Fruit fly (Drosophila melanogaster) whole organism, embryonic: Measurements from ENCODE around the gene nonC.

ENCODE experiments used
- CG10462 ChIP-seq: fragments of 200-800 bp; sonication (Bioruptor generic); optimal IDR thresholded peaks from 2 replicates; lab custom pipeline; 2016; ENCODE audit warnings: missing biosample characterization, missing genetic modification characterization
- CG11398 ChIP-seq: fragments of 200-800 bp; sonication (Bioruptor generic); optimal IDR thresholded peaks from 2 replicates; lab custom pipeline; 2016; ENCODE audit warnings: missing biosample characterization, missing genetic modification characterization
- CG1233 ChIP-seq: fragments of 200-800 bp; sonication (Bioruptor generic); optimal IDR thresholded peaks from 4 replicates; lab custom pipeline; 2018; ENCODE audit warnings: missing biosample characterization, mild to moderate bottlenecking, missing genetic modification characterization
- CG14667 ChIP-seq: fragments of 200-800 bp; sonication (Bioruptor generic); IDR thresholded peaks from 2 replicates; pipeline ENCODE4 v1.3.6; 2022; ENCODE audit warnings: missing biosample characterization, missing genetic modification characterization
- CG14860 ChIP-seq: fragments of 200-800 bp; sonication (Bioruptor generic); IDR thresholded peaks from 3 replicates; pipeline ENCODE4 v1.3.6; 2022; ENCODE audit warnings: missing biosample characterization, missing genetic modification characterization; ENCODE audit not compliant: partially characterized antibody
- CG1603 ChIP-seq: fragments of 200-800 bp; sonication (Bioruptor generic); optimal IDR thresholded peaks from 2 replicates; lab custom pipeline; 2019; ENCODE audit warnings: missing biosample characterization, mild to moderate bottlenecking, missing genetic modification characterization, moderate library complexity
- CG17361 ChIP-seq: fragments of 200-800 bp; sonication (Bioruptor generic); IDR thresholded peaks from 3 replicates; pipeline ENCODE4 v1.3.6; 2022; ENCODE audit warnings: missing biosample characterization, missing genetic modification characterization
- CG17568 ChIP-seq: fragments of 200-800 bp; sonication (Bioruptor generic); optimal IDR thresholded peaks from 2 replicates; lab custom pipeline; 2018; ENCODE audit warnings: missing biosample characterization, mild to moderate bottlenecking, missing genetic modification characterization, moderate library complexity
- CG2712 ChIP-seq: fragments of 200-800 bp; optimal IDR thresholded peaks from 3 replicates; lab custom pipeline; 2019; ENCODE audit warnings: missing biosample characterization, mild to moderate bottlenecking, missing genetic modification characterization, moderate library complexity
- CG3163 ChIP-seq: fragments of 200-800 bp; sonication (Bioruptor generic); optimal IDR thresholded peaks from 3 replicates; lab custom pipeline; 2016; ENCODE audit warnings: missing biosample characterization, missing genetic modification characterization
- CG32532 ChIP-seq: fragments of 200-800 bp; sonication (Bioruptor generic); IDR thresholded peaks from 2 replicates; pipeline ENCODE4 v1.3.6; 2022; ENCODE audit warnings: missing biosample characterization, missing genetic modification characterization
- CG32772 ChIP-seq: fragments of 200-800 bp; sonication (Bioruptor generic); IDR thresholded peaks from 2 replicates; pipeline ENCODE4 v1.3.6; 2022; ENCODE audit warnings: missing biosample characterization, missing genetic modification characterization
- CG3847 ChIP-seq: fragments of 200-800 bp; sonication (Bioruptor generic); IDR thresholded peaks from 2 replicates; pipeline ENCODE4 v1.3.6; 2022; ENCODE audit warnings: missing biosample characterization, missing genetic modification characterization
- CG42726 ChIP-seq: fragments of 200-800 bp; sonication (Bioruptor generic); IDR thresholded peaks from 2 replicates; pipeline ENCODE4 v1.3.6; 2022; ENCODE audit warnings: missing biosample characterization, missing genetic modification characterization; ENCODE audit not compliant: partially characterized antibody
- CG4328 ChIP-seq: fragments of 200-800 bp; sonication (Bioruptor generic); optimal IDR thresholded peaks from 3 replicates; lab custom pipeline; 2017; ENCODE audit warnings: missing biosample characterization, missing genetic modification reagents, missing genetic modification characterization
- CG6683 ChIP-seq: fragments of 200-800 bp; sonication (Bioruptor generic); optimal IDR thresholded peaks from 2 replicates; lab custom pipeline; 2017; ENCODE audit warnings: missing biosample characterization, mild to moderate bottlenecking, missing genetic modification characterization, missing genetic modification reagents
- CG7963 ChIP-seq: fragments of 200-800 bp; sonication (Bioruptor generic); IDR thresholded peaks from 3 replicates; pipeline ENCODE4 v1.3.6; 2022; ENCODE audit warnings: missing biosample characterization, missing genetic modification characterization; ENCODE audit not compliant: partially characterized antibody
- CG8388 ChIP-seq: fragments of 200-800 bp; sonication (Bioruptor generic); optimal IDR thresholded peaks from 2 replicates; lab custom pipeline; 2019; ENCODE audit warnings: missing biosample characterization, mild to moderate bottlenecking, missing genetic modification characterization, moderate library complexity
- CG9215 ChIP-seq: fragments of 200-800 bp; sonication (Bioruptor generic); IDR thresholded peaks from 2 replicates; pipeline ENCODE4 v1.3.6; 2022; ENCODE audit warnings: missing biosample characterization, missing genetic modification characterization
- D ChIP-seq, 2 experiments: fragments of 200-800 bp in 1 of 2; fragments of >200 bp in 1 of 2; sonication (Bioruptor generic) in 1 of 2; optimal IDR thresholded peaks; 2 replicates in 1 of 2; 3 replicates in 1 of 2; lab custom pipeline; 2017; ENCODE audit warnings: mild to moderate bottlenecking in 1 of 2, missing biosample characterization in 1 of 2, missing genetic modification characterization in 1 of 2, missing genetic modification reagents in 1 of 2
- D19A ChIP-seq: fragments of 200-800 bp; optimal IDR thresholded peaks from 3 replicates; lab custom pipeline; 2019; ENCODE audit warnings: missing biosample characterization, mild to moderate bottlenecking, missing genetic modification characterization, moderate library complexity
- Ets65A ChIP-seq: fragments of 200-800 bp; sonication (Bioruptor generic); peaks from one replicate; lab custom pipeline; 2016; ENCODE audit warnings: missing biosample characterization, missing genetic modification characterization
- HHEX ChIP-seq: fragments of 200-800 bp; sonication (Bioruptor generic); optimal IDR thresholded peaks from 3 replicates; lab custom pipeline; 2017; ENCODE audit warnings: missing biosample characterization, mild to moderate bottlenecking, missing genetic modification characterization, missing genetic modification reagents
- Hmr ChIP-seq: fragments of 200-800 bp; sonication (Bioruptor generic); optimal IDR thresholded peaks from 3 replicates; lab custom pipeline; 2017; ENCODE audit warnings: mild to moderate bottlenecking, missing biosample characterization, missing genetic modification reagents, missing genetic modification characterization
- Hr78 ChIP-seq, 2 experiments: fragments of 200-800 bp in 1 of 2; fragments of >200 bp in 1 of 2; sonication (Bioruptor generic) in 1 of 2; optimal IDR thresholded peaks; 2 replicates each; lab custom pipeline; 2017 to 2019; ENCODE audit warnings: missing biosample characterization in 2 of 2, missing genetic modification characterization in 2 of 2, mild to moderate bottlenecking in 1 of 2, moderate library complexity in 1 of 2
- Hsf ChIP-seq: fragments of 200-800 bp; sonication (Bioruptor generic); optimal IDR thresholded peaks from 3 replicates; lab custom pipeline; 2016; ENCODE audit warnings: missing biosample characterization, missing genetic modification characterization
- Jarid2 ChIP-seq: fragments of 200-800 bp; sonication (Bioruptor generic); optimal IDR thresholded peaks from 3 replicates; lab custom pipeline; 2017; ENCODE audit warnings: mild to moderate bottlenecking, missing biosample characterization, missing genetic modification reagents, missing genetic modification characterization
- Trl ChIP-seq, 3 experiments: fragments of >200 bp in 2 of 3; fragments of 200-800 bp in 1 of 3; sonication (Bioruptor generic) in 1 of 3; optimal IDR thresholded peaks; 2 replicates in 1 of 3; 3 replicates in 2 of 3; lab custom pipeline; 2016 to 2017; ENCODE audit warnings: missing biosample characterization in 1 of 3, missing genetic modification characterization in 1 of 3
- bowl ChIP-seq: fragments of 200-800 bp; sonication (Bioruptor generic); IDR thresholded peaks from 2 replicates; pipeline ENCODE4 v1.3.6; 2022; ENCODE audit warnings: missing biosample characterization, missing genetic modification characterization
- crol ChIP-seq: fragments of 200-800 bp; sonication (Bioruptor generic); IDR thresholded peaks from 2 replicates; pipeline ENCODE4 v1.3.6; 2022; ENCODE audit warnings: missing biosample characterization, missing genetic modification characterization
- cwo ChIP-seq: fragments of 200-800 bp; sonication (Bioruptor generic); optimal IDR thresholded peaks from 3 replicates; lab custom pipeline; 2017; ENCODE audit warnings: missing biosample characterization, missing genetic modification characterization, mild to moderate bottlenecking, moderate library complexity, missing genetic modification reagents
- da ChIP-seq: fragments of 200-800 bp; sonication (Bioruptor generic); optimal IDR thresholded peaks from 2 replicates; lab custom pipeline; 2016; ENCODE audit warnings: missing biosample characterization, missing genetic modification characterization
- dpn ChIP-seq, 2 experiments: fragments of 200-800 bp; sonication (Bioruptor generic); optimal IDR thresholded peaks; 3 replicates each; lab custom pipeline; 2016; ENCODE audit warnings: missing biosample characterization in 2 of 2, missing genetic modification characterization in 2 of 2
- gcm ChIP-seq: fragments of 200-800 bp; sonication (Bioruptor generic); optimal IDR thresholded peaks from 2 replicates; lab custom pipeline; 2019; ENCODE audit warnings: missing biosample characterization, mild to moderate bottlenecking, missing genetic modification characterization, moderate library complexity
- gem ChIP-seq: fragments of 200-800 bp; sonication (Bioruptor generic); optimal IDR thresholded peaks from 2 replicates; lab custom pipeline; 2019; ENCODE audit warnings: missing biosample characterization, mild to moderate bottlenecking, missing genetic modification characterization, moderate library complexity
- lbe ChIP-seq: fragments of 200-800 bp; sonication (Bioruptor generic); optimal IDR thresholded peaks from 2 replicates; lab custom pipeline; 2016; ENCODE audit warnings: missing biosample characterization, mild to moderate bottlenecking, missing genetic modification characterization
- repo ChIP-seq: fragments of 200-800 bp; sonication (Bioruptor generic); optimal IDR thresholded peaks from 2 replicates; lab custom pipeline; 2016; ENCODE audit warnings: missing biosample characterization, missing genetic modification characterization
- sima ChIP-seq: fragments of 200-800 bp; sonication (Bioruptor generic); optimal IDR thresholded peaks from 2 replicates; lab custom pipeline; 2016; ENCODE audit warnings: missing biosample characterization, missing genetic modification characterization
- sr ChIP-seq: fragments of 200-800 bp; sonication (Bioruptor generic); IDR thresholded peaks from 3 replicates; pipeline ENCODE4 v1.3.6; 2022; ENCODE audit warnings: missing biosample characterization, missing genetic modification characterization
- ttk ChIP-seq: fragments of 200-800 bp; sonication (Bioruptor generic); IDR thresholded peaks from 2 replicates; pipeline ENCODE4 v2.1.2; 2022; ENCODE audit warnings: missing biosample characterization, missing genetic modification characterization
- z ChIP-seq: fragments of 200-800 bp; sonication (Bioruptor generic); IDR thresholded peaks from 3 replicates; pipeline ENCODE4 v1.3.6; 2022; ENCODE audit warnings: missing biosample characterization, missing genetic modification characterization

Gene nonC

DNA sequence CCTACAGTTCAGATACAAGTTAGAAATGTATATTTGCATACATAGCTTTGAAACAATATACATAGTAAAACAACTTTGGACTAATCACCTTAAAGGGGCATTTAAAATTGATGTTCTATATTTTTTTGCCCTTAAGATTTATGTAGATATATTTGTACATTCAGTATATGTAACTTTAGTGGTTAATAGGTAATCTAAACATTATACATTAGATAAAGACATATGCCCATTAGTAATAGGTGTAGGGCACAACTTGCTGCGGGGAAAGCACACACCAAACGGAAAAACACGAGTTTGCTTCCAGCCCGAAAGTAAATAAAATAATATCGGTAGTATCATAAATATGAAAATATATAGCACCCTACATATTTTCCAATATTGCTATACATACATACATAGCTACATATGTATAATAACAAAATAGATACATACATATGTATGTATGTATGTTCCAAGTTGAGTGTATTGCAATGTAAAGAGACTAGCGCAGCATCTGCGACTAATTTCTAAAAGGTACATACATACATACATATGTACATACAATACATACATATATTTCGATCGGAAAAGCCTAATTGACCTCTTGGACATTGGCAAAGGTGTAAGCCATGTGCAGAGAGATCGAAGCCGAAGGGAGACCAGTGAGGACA, 39.1 kb downstream of the nonC start, which contains the start of gene CG43736 (continued):
- TF ChIP-seq CG1233 (GFP tag; lab: Kevin White, UChicago), result no peak
- TF ChIP-seq CG8388 (GFP tag; lab: Kevin White, UChicago), result peak; percentile 95
- TF ChIP-seq Hmr (GFP tag; lab: Kevin White, UChicago), result peak; percentile 97
- TF ChIP-seq gem (tag; lab: Kevin White, UChicago), result peak; percentile 98
- peak; percentile 98 for TF ChIP-seq CG2712 (tag; lab: Kevin White, UChicago)
- TF ChIP-seq lbe (GFP tag; lab: Kevin White, UChicago), result peak; percentile 78
- TF ChIP-seq sima (GFP tag; lab: Kevin White, UChicago), result peak; percentile 45
- TF ChIP-seq CG4328, result peak; percentile 94
- TF ChIP-seq cwo, result peak; percentile 93
- TF ChIP-seq CG3163 (GFP tag; lab: Kevin White, UChicago), result peak; percentile 61
- TF ChIP-seq CG17568, result peak; percentile 87
- peak; percentile 84 for TF ChIP-seq repo
- no peak for TF ChIP-seq D (optimal IDR thresholded peaks at IDR 0.05; lab: Kevin White, UChicago)
- TF ChIP-seq D (GFP tag; optimal IDR thresholded peaks at IDR 0.05; lab: Kevin White, UChicago), result peak; percentile 96
- TF ChIP-seq CG9215 (GFP tag; lab: Robert Waterston, UW), result peak; percentile 83
- TF ChIP-seq CG17361 (GFP tag; lab: Robert Waterston, UW), result peak; percentile 99
- no peak for TF ChIP-seq CG14860
- peak; percentile 79 for TF ChIP-seq ttk
- peak; percentile 92 for TF ChIP-seq CG3847 (GFP tag; lab: Robert Waterston, UW)
- TF ChIP-seq CG14667 (GFP tag; lab: Robert Waterston, UW), result peak; percentile 76
- peak; percentile 94 for TF ChIP-seq Hsf
- peak; percentile 88 for TF ChIP-seq CG10462
- peak; percentile 96 for TF ChIP-seq HHEX (GFP tag; lab: Kevin White, UChicago)
- TF ChIP-seq CG42726 (GFP tag; lab: Robert Waterston, UW), result no peak
- no peak for TF ChIP-seq CG7963 (GFP tag; lab: Robert Waterston, UW)

DNA sequence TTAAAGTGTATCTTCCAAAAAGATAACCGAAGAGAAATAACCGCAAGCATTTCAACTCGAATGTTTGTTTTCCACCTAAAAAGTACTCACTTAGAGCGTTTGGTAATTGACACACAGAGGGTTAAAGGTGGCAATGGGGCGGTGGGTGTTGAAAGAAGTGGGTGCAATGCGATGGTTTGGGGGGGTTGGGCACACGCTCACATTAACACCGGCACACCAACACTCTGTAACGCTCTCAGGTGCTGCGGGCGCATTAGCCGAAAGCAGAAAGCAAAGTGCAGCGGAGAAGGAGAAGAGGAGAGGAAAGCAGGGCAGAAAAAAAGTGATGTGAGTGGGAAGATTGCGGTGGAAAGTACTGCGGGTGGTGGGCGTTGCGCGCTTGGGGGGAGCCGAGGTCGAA, 40.7 kb downstream of the nonC start:
- TF ChIP-seq CG11398 (no peak), gcm (GFP tag; lab: Kevin White, UChicago) (peak; percentile 30), D19A (tag; lab: Kevin White, UChicago) (peak; percentile 52), da (no peak), Trl (optimal IDR thresholded peaks at IDR 0.05; lab: Kevin White, UChicago) (no peak), Trl (GFP tag; optimal IDR thresholded peaks at IDR 0.05; lab: Kevin White, UChicago) (no peak), sr (GFP tag; lab: Robert Waterston, UW) (0 out of 3 replicates have a peak, but pooled peaks have one; percentile 44), Hr78 (GFP tag; optimal IDR thresholded peaks at IDR 0.05; lab: Kevin White, UChicago) (peak in 1 of 2 experiments; percentile 66), crol (peak; percentile 80), dpn (GFP tag; optimal IDR thresholded peaks at IDR 0.05; lab: Kevin White, UChicago) (no peak), z (no peak), CG6683 (no peak), bowl (GFP tag; lab: Robert Waterston, UW) (no peak), CG32772 (GFP tag; lab: Robert Waterston, UW) (0 out of 2 replicates have a peak, but pooled peaks have one; percentile 9), Jarid2 (GFP tag; lab: Kevin White, UChicago) (no peak), Ets65A (GFP tag; lab: Kevin White, UChicago) (peak; percentile 41), CG1603 (tag; lab: Kevin White, UChicago) (no peak), CG1233 (GFP tag; lab: Kevin White, UChicago) (no peak), CG32532 (GFP tag; lab: Robert Waterston, UW) (no peak)
